Fruit fly (Drosophila melanogaster) whole organism, wandering third instar larva: ENCODE results near the gene CG5510.

Experiments used
- Dfd ChIP-seq: fragments of >200 bp; optimal IDR thresholded peaks from 2 replicates; lab custom pipeline; 2017; ENCODE audit warnings: missing biosample characterization, missing genetic modification characterization
- dl ChIP-seq, 2 experiments: fragments of 175-275, 200-275 bp in 1 of 2; fragments of 200-275 bp in 1 of 2; sonication (Bioruptor generic); optimal IDR thresholded peaks; lab custom pipeline; 2018; ENCODE audit warnings: mild to moderate bottlenecking in 2 of 2, missing biosample characterization in 2 of 2, missing genetic modification characterization in 2 of 2, moderate library complexity in 2 of 2; ENCODE audit not compliant: partially characterized antibody in 2 of 2, insufficient read depth in 1 of 2

dm6 chr3R:24141013-24141592 is 28.3 kb downstream of the CG5510 start, which contains the start of gene Kal1:
- no peak for TF ChIP-seq Dfd (GFP tag; lab: Kevin White, UChicago)
- TF ChIP-seq dl (GFP tag; optimal IDR thresholded peaks at IDR 0.05; lab: Kevin White, UChicago; ENCODE audit: insufficient read depth in 1 of 2, partially characterized antibody in 2 of 2), result peak in 1 of 2 experiments; percentile 50
